Worm (Caenorhabditis elegans) whole organism, early embryonic: Measurements from ENCODE around the gene spe-19.

Experiments used
- aly-1 ChIP-seq: sonication (generic microtip); optimal IDR thresholded peaks from 2 replicates; lab custom pipeline; 2016; ENCODE audit warnings: missing genetic modification characterization, missing compliant biosample characterization
- ama-1 ChIP-seq: fragments of 150-350 bp; optimal IDR thresholded peaks from 2 replicates; lab custom pipeline; 2014
- ceh-13 ChIP-seq: fragments of 200-800 bp; sonication (Bioruptor generic); optimal IDR thresholded peaks from 2 replicates; lab custom pipeline; 2018; ENCODE audit warnings: mild to moderate bottlenecking, missing genetic modification characterization, missing compliant biosample characterization
- ceh-36 ChIP-seq: sonication (generic microtip); optimal IDR thresholded peaks from 2 replicates; lab custom pipeline; 2016; ENCODE audit warnings: missing genetic modification characterization, inconsistent platforms, missing compliant biosample characterization
- flt-1 ChIP-seq: fragments of 200-800 bp; sonication (Bioruptor generic); IDR thresholded peaks from 2 replicates; pipeline ENCODE4 v1.3.6; 2022; ENCODE audit warnings: missing genetic modification characterization, missing compliant biosample characterization
- hmbx-1 ChIP-seq: sonication (generic microtip); optimal IDR thresholded peaks from 2 replicates; lab custom pipeline; 2016; ENCODE audit warnings: mild to moderate bottlenecking, missing genetic modification characterization, missing compliant biosample characterization
- hnd-1 ChIP-seq: sonication (generic microtip); optimal IDR thresholded peaks from 2 replicates; lab custom pipeline; 2016; ENCODE audit warnings: missing genetic modification characterization, missing compliant biosample characterization
- tbx-11 ChIP-seq: fragments of 200-800 bp; sonication (Bioruptor generic); IDR thresholded peaks from 2 replicates; pipeline ENCODE4 v1.3.6; 2022; ENCODE audit warnings: missing genetic modification characterization, missing compliant biosample characterization
- tbx-37 ChIP-seq: fragments of 200-800 bp; sonication (Bioruptor generic); conservative IDR thresholded peaks from 2 replicates; pipeline ENCODE4 v1.3.6; 2022; ENCODE audit warnings: missing genetic modification reagents, missing genetic modification characterization, missing compliant biosample characterization
- tra-4 ChIP-seq: sonication (generic microtip); optimal IDR thresholded peaks from 2 replicates; lab custom pipeline; 2017; ENCODE audit warnings: missing genetic modification characterization, missing compliant biosample characterization

DNA sequence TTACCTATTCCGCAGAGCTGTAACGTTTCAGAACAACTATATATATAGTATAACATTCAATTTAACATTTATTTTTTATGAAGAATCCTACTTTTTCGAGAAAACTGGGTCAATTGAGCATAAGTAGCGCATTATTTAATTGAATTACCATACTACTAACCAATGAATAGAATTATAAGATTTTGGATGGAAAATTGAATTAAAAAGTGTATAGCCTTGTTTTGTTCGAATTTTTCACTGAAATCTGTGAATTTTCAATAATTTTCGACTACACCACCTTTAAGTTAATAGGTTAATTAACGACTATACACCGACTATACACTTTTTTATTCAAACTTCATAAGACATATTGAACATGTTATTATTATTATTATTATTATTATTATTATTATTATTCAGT is 46.7 kb upstream of the spe-19 start:
- TF ChIP-seq ama-1 (no peak), ceh-13 (GFP tag; lab: Kevin White, UChicago) (no peak), flt-1 (GFP tag; lab: Robert Waterston, UW) (no peak), hmbx-1 (no peak), aly-1 (tag; lab: Kevin White, UChicago) (no peak), hnd-1 (no peak), tbx-11 (no peak), tra-4 (tag; lab: Kevin White, UChicago) (no peak), tbx-37 (GFP tag; lab: Robert Waterston, UW) (no peak), ceh-36 (tag; lab: Kevin White, UChicago) (no peak)
